Worm (Caenorhabditis elegans): Measurements from ENCODE around the gene grdn-1.
A peak's percentile ranks its signal among the peaks of the same experiment; 100 is the strongest.

The grdn-1 gene

DNA sequence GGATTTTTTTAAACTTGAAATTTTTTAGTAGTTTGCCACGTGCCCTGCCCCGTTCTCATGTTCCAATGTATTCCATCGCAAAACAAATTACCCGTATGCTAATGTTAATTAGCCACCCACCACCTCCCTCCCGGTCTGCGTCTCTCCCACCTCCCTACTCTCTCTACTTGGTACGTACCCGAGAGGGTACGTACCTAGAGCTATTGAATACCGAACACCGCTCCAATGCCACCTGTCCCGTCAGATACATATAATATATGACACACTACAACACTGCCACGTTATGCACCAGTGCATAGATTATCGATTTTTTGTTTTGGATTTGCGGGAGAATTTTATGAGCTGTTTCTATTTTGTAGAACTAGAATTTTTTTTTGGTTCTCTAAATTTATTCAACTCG lies 3.0 kb upstream of the grdn-1 start:
- peak; percentile 6 for TF ChIP-seq hmg-11 (tag; optimal IDR thresholded peaks at IDR 0.05)
- no peak for TF ChIP-seq nhr-77 (tag; optimal IDR thresholded peaks at IDR 0.05)

DNA sequence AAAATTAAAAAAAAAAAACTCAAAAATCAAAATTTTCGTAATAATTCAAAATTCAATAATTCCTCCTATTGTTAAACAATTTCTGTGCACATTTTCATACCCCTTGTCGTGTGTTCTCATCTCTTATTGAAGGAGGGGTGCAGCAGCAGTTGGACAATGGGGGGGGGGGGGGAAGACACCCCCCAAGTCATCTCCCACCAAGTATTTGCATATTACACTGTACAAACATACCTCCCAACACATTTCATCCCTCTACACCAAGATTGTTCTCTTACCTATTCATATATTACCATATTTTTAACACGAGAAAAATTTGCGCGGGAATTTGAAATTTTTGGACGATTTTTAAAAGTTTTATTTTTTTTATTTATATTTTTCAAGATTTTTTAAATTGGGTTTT lies 3.7 kb downstream of the grdn-1 start:
- TF ChIP-seq hmg-11 (tag; optimal IDR thresholded peaks at IDR 0.05) (peak; percentile 21), ztf-11 (tag; optimal IDR thresholded peaks at IDR 0.05) (no peak), pha-4 (tag; optimal IDR thresholded peaks at IDR 0.05) (peak; percentile 17), eor-1 (tag; optimal IDR thresholded peaks at IDR 0.05) (no peak)

DNA sequence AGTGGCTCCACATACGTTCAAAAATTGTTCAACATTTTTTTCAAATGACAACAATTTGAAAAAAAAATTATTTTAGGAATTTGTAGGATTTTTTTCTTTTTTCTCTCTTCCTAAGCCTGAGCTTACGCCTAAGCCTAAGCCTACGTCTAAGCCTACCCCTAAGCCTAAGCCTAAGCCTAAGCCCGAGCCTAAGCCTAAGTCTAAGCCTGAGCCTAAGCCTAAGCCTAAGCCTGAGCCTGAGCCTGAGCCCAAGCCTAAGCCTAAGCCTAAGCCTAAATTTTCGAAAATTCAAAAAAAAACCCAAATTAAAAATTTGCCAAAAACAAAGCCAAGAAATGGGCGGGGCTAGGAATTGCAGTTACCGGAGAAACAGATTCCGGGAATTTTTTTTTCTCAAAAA lies 5.2 kb downstream of the grdn-1 start:
- TF ChIP-seq nhr-28 (tag; optimal IDR thresholded peaks at IDR 0.05) (no peak), nhr-77 (tag; optimal IDR thresholded peaks at IDR 0.05) (no peak), pqm-1 (tag; optimal IDR thresholded peaks at IDR 0.05) (no peak), lsy-12 (tag; optimal IDR thresholded peaks at IDR 0.05) (no peak), nfya-1 (tag; optimal IDR thresholded peaks at IDR 0.05; ENCODE audit: insufficient read depth) (no peak), pha-4 (tag; optimal IDR thresholded peaks at IDR 0.05) (no peak), ztf-4 (tag; optimal IDR thresholded peaks at IDR 0.05) (no peak), elt-2 (tag; optimal IDR thresholded peaks at IDR 0.05) (no peak)

DNA sequence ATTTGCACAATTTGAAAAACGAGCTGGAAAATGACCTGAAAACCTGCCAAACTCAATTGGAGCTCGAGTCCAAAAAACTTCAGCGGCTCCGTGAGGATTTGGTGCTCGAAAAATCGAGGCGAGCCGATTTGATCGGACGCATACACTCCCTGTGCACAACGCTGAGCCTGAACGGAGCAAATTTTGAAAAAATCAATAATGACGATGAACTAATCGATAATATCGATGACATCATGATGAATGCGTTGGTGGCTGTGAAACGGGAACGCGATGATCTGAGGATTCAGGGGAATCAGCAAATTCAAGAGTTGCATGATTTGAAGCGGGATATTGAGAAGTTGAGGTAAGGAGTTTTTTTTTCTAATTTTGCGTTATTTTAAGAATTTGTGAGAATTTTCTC lies 13.0 kb downstream of the grdn-1 start:
- TF ChIP-seq pqm-1 (tag; optimal IDR thresholded peaks at IDR 0.05) (no peak), nhr-11 (tag; optimal IDR thresholded peaks at IDR 0.05) (no peak), nhr-77 (tag; optimal IDR thresholded peaks at IDR 0.05) (no peak), nhr-12 (tag; optimal IDR thresholded peaks at IDR 0.05) (no peak), ceh-9 (tag; optimal IDR thresholded peaks at IDR 0.05) (no peak), ceh-28 (tag; optimal IDR thresholded peaks at IDR 0.05) (peak; percentile 42), lin-39 (tag; optimal IDR thresholded peaks at IDR 0.05) (no peak), R02D3.7 (tag; optimal IDR thresholded peaks at IDR 0.05) (no peak), ama-1 (optimal IDR thresholded peaks at IDR 0.05) (no peak)

DNA sequence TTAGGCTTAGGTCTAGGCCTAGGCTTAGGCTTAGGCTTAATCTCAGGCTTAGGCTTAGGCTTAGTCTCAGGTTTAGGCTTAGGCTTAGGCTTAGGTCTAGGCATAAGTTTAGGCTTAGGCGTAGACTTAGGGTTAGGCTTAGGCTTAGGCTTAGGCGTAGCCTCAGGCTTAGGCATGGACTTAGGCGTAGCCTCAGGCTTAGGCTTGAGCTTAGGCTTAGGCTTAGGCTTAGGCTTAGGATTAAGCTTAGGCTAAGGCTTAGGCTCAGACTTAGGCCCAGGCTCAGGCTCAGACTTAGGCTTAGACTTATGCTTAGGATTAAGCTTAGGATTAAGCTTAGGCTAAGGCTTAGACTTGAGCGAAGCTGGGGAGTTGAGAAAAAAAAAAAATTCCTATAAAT lies 20.6 kb downstream of the grdn-1 start:
- no peak for TF ChIP-seq ztf-11 (tag; optimal IDR thresholded peaks at IDR 0.05)
- TF ChIP-seq lsy-12 (tag; optimal IDR thresholded peaks at IDR 0.05) = no peak
- TF ChIP-seq elt-3 (tag; optimal IDR thresholded peaks at IDR 0.05) = no peak
- no peak for TF ChIP-seq nhr-43 (tag; optimal IDR thresholded peaks at IDR 0.05; ENCODE audit: poor library complexity, severe bottlenecking)
- TF ChIP-seq nhr-11 (tag; optimal IDR thresholded peaks at IDR 0.05) = no peak
- TF ChIP-seq ceh-16 (tag; optimal IDR thresholded peaks at IDR 0.05) = no peak

DNA sequence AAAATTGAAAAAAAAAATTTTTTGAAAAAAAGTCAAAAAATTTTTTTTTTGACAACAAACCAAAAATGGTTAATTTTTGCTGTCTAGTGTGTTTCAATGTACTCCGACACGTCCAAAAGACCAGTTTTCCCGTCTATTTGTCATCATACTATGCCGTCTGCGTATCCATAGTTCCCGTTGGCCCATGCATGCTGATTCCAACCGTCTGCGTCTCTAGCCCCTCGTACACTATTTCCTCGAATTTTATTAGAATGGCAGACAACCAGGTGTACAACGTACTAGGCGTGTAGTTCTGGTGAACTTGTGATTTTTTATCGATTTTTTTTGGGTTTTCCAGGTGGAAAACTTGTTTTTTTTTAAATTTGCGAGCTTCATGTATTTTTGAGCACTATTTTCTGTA lies 21.9 kb downstream of the grdn-1 start:
- TF ChIP-seq jun-1 (tag; optimal IDR thresholded peaks at IDR 0.05) = peak; percentile 45
- no peak for TF ChIP-seq ztf-4 (tag; optimal IDR thresholded peaks at IDR 0.05)
- TF ChIP-seq nhr-25 (tag; optimal IDR thresholded peaks at IDR 0.05) = peak; percentile 70
- TF ChIP-seq snpc-4 (tag; optimal IDR thresholded peaks at IDR 0.05) = peak; percentile 6
- TF ChIP-seq nhr-11 (tag; optimal IDR thresholded peaks at IDR 0.05) = no peak
- TF ChIP-seq elt-2 (tag; optimal IDR thresholded peaks at IDR 0.05) = peak; percentile 73
- TF ChIP-seq nhr-23 (tag; optimal IDR thresholded peaks at IDR 0.05) = peak; percentile 17
- TF ChIP-seq ama-1 (optimal IDR thresholded peaks at IDR 0.05) = no peak
- TF ChIP-seq lin-15B (tag; optimal IDR thresholded peaks at IDR 0.05) = peak; percentile 26
- no peak for TF ChIP-seq elt-3 (tag; optimal IDR thresholded peaks at IDR 0.05)
- TF ChIP-seq unc-39 (tag; optimal IDR thresholded peaks at IDR 0.05) = no peak
- no peak for TF ChIP-seq mml-1 (tag; optimal IDR thresholded peaks at IDR 0.05)
- peak; percentile 63 for TF ChIP-seq nfya-1 (tag; optimal IDR thresholded peaks at IDR 0.05; ENCODE audit: insufficient read depth)
- peak; percentile 83 for TF ChIP-seq pha-4 (tag; optimal IDR thresholded peaks at IDR 0.05)
- peak; percentile 74 for TF ChIP-seq pqm-1 (tag; optimal IDR thresholded peaks at IDR 0.05)
- TF ChIP-seq skn-1 (tag; optimal IDR thresholded peaks at IDR 0.05) = peak; percentile 98
- TF ChIP-seq ceh-28 (tag; optimal IDR thresholded peaks at IDR 0.05) = peak; percentile 74

DNA sequence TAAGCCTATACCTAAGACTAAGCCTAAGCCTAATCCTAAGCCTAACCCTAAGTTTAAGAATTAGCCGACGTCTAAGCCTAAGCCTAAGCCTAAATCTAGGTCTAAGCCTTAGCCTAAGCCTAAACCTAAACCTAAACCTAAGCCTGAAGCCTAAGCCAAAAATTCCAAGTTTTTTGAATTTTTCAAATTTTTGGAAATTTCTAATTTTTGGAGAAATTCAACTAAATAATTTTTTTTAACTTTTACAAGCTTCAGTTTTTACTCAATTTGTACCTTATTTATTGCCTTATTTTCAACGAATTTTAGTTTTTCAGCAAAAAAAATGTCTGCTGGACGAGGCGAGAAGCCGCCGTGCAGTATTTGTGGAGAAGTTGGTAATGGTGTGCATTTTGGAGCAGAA lies 23.7 kb downstream of the grdn-1 start, which contains the start of gene nhr-70:
Gene nhr-70, plus strand, starts transcription at position 301 of the 400 bp plus-strand sequence.
- TF ChIP-seq aly-2 (tag; optimal IDR thresholded peaks at IDR 0.05) (no peak), elt-2 (tag; optimal IDR thresholded peaks at IDR 0.05) (no peak), nhr-76 (tag; optimal IDR thresholded peaks at IDR 0.05) (no peak), ama-1 (optimal IDR thresholded peaks at IDR 0.05) (no peak), nhr-11 (tag; optimal IDR thresholded peaks at IDR 0.05) (no peak), elt-1 (tag; optimal IDR thresholded peaks at IDR 0.05) (no peak), mdl-1 (tag; optimal IDR thresholded peaks at IDR 0.05) (no peak), ztf-4 (tag; optimal IDR thresholded peaks at IDR 0.05) (no peak), unc-62 (GFP tag; optimal IDR thresholded peaks at IDR 0.05) (no peak), elt-3 (tag; optimal IDR thresholded peaks at IDR 0.05) (no peak), ZK546.5 (tag; optimal IDR thresholded peaks at IDR 0.05) (no peak), ztf-11 (tag; optimal IDR thresholded peaks at IDR 0.05) (no peak)

All from whole organism, L3 larva.